Fruit fly (Drosophila melanogaster) whole organism, embryonic: ENCODE results near the gene CG44006.
A peak's percentile ranks its signal among the peaks of the same experiment; 100 is the strongest.

ENCODE experiments used
- CG10267 ChIP-seq: fragments of 200-800 bp; sonication (Bioruptor generic); optimal IDR thresholded peaks from 2 replicates; lab custom pipeline; 2018; ENCODE audit warnings: missing biosample characterization, mild to moderate bottlenecking, missing genetic modification characterization, moderate library complexity
- CG10366 ChIP-seq: fragments of 200-800 bp; sonication (Bioruptor generic); IDR thresholded peaks from 2 replicates; pipeline ENCODE4 v1.3.6; 2022; ENCODE audit warnings: missing biosample characterization, missing genetic modification characterization
- CG11085 ChIP-seq: fragments of 200-800 bp; sonication (Bioruptor generic); IDR thresholded peaks from 2 replicates; pipeline ENCODE4 v1.3.6; 2022; ENCODE audit warnings: missing biosample characterization, missing genetic modification characterization
- CG11456 ChIP-seq: fragments of 200-800 bp; sonication (Bioruptor generic); IDR thresholded peaks from 3 replicates; pipeline ENCODE4 v1.3.6; 2022; ENCODE audit warnings: missing biosample characterization, missing genetic modification characterization
- CG11560 ChIP-seq: fragments of 200-800 bp; sonication (Bioruptor generic); IDR thresholded peaks from 3 replicates; pipeline ENCODE4 v1.3.6; 2022; ENCODE audit warnings: missing biosample characterization, missing genetic modification characterization
- CG1233 ChIP-seq: fragments of 200-800 bp; sonication (Bioruptor generic); optimal IDR thresholded peaks from 4 replicates; lab custom pipeline; 2018; ENCODE audit warnings: missing biosample characterization, mild to moderate bottlenecking, missing genetic modification characterization
- CG12659 ChIP-seq: fragments of 200-800 bp; sonication (Bioruptor generic); optimal IDR thresholded peaks from 3 replicates; lab custom pipeline; 2017; ENCODE audit warnings: mild to moderate bottlenecking, missing biosample characterization, missing genetic modification reagents, missing genetic modification characterization
- CG12769 ChIP-seq: fragments of 200-800 bp; sonication (Bioruptor generic); optimal IDR thresholded peaks from 2 replicates; lab custom pipeline; 2019; ENCODE audit warnings: missing biosample characterization, mild to moderate bottlenecking, missing genetic modification characterization, moderate library complexity
- CG13624 ChIP-seq: fragments of 200-800 bp; sonication (Bioruptor generic); optimal IDR thresholded peaks from 2 replicates; lab custom pipeline; 2016; ENCODE audit warnings: missing biosample characterization, missing genetic modification characterization
- CG13894 ChIP-seq: fragments of 200-800 bp; sonication (Bioruptor generic); optimal IDR thresholded peaks from 3 replicates; lab custom pipeline; 2018; ENCODE audit warnings: missing biosample characterization, mild to moderate bottlenecking, missing genetic modification characterization, moderate library complexity
- CG14014 ChIP-seq: fragments of 200-800 bp; sonication (Bioruptor generic); IDR thresholded peaks from 2 replicates; pipeline ENCODE4 v1.3.6; 2022; ENCODE audit warnings: missing biosample characterization, missing genetic modification characterization
- CG17385 ChIP-seq: fragments of 200-800 bp; sonication (Bioruptor generic); optimal IDR thresholded peaks from 3 replicates; lab custom pipeline; 2018; ENCODE audit warnings: missing biosample characterization, mild to moderate bottlenecking, missing genetic modification characterization
- CG17568 ChIP-seq: fragments of 200-800 bp; sonication (Bioruptor generic); optimal IDR thresholded peaks from 2 replicates; lab custom pipeline; 2018; ENCODE audit warnings: missing biosample characterization, mild to moderate bottlenecking, missing genetic modification characterization, moderate library complexity
- CG18262 ChIP-seq: fragments of 200-800 bp; optimal IDR thresholded peaks from 3 replicates; lab custom pipeline; 2019; ENCODE audit warnings: missing biosample characterization, mild to moderate bottlenecking, missing genetic modification characterization, moderate library complexity
- CG3163 ChIP-seq: fragments of 200-800 bp; sonication (Bioruptor generic); optimal IDR thresholded peaks from 3 replicates; lab custom pipeline; 2016; ENCODE audit warnings: missing biosample characterization, missing genetic modification characterization
- CG4328 ChIP-seq: fragments of 200-800 bp; sonication (Bioruptor generic); optimal IDR thresholded peaks from 3 replicates; lab custom pipeline; 2017; ENCODE audit warnings: missing biosample characterization, missing genetic modification reagents, missing genetic modification characterization
- CG43689 ChIP-seq: fragments of 200-800 bp; sonication (Bioruptor generic); IDR thresholded peaks from 2 replicates; pipeline ENCODE4 v1.3.6; 2022; ENCODE audit warnings: missing biosample characterization, missing genetic modification characterization
- CG4820 ChIP-seq: fragments of 200-800 bp; sonication (Bioruptor generic); optimal IDR thresholded peaks from 3 replicates; lab custom pipeline; 2016; ENCODE audit warnings: missing biosample characterization, missing genetic modification characterization
- CG6254 ChIP-seq: fragments of 200-800 bp; sonication (Bioruptor generic); optimal IDR thresholded peaks from 3 replicates; lab custom pipeline; 2017; ENCODE audit warnings: mild to moderate bottlenecking, missing biosample characterization, missing genetic modification reagents, missing genetic modification characterization
- CG6683 ChIP-seq: fragments of 200-800 bp; sonication (Bioruptor generic); optimal IDR thresholded peaks from 2 replicates; lab custom pipeline; 2017; ENCODE audit warnings: missing biosample characterization, mild to moderate bottlenecking, missing genetic modification characterization, missing genetic modification reagents
- CG7987 ChIP-seq: fragments of 200-800 bp; sonication (Bioruptor generic); optimal IDR thresholded peaks from 2 replicates; lab custom pipeline; 2018; ENCODE audit warnings: missing biosample characterization, mild to moderate bottlenecking, missing genetic modification characterization, moderate library complexity
- CG8089 ChIP-seq: fragments of 200-800 bp; sonication (Bioruptor generic); optimal IDR thresholded peaks from 3 replicates; lab custom pipeline; 2016; ENCODE audit warnings: missing biosample characterization, missing genetic modification characterization
- CG9932 ChIP-seq: fragments of 200-800 bp; sonication (Bioruptor generic); IDR thresholded peaks from 2 replicates; pipeline ENCODE4 v1.3.6; 2022; ENCODE audit warnings: missing biosample characterization, missing genetic modification characterization
- Hr3 ChIP-seq: fragments of 200-800 bp; sonication (Bioruptor generic); optimal IDR thresholded peaks from 3 replicates; lab custom pipeline; 2016; ENCODE audit warnings: missing biosample characterization, missing genetic modification characterization
- MESR4 ChIP-seq: fragments of 200-800 bp; sonication (Bioruptor generic); optimal IDR thresholded peaks from 2 replicates; lab custom pipeline; 2018; ENCODE audit warnings: missing biosample characterization, mild to moderate bottlenecking, missing genetic modification characterization, moderate library complexity
- NC2β ChIP-seq: fragments of 200-800 bp; sonication (Bioruptor generic); optimal IDR thresholded peaks from 2 replicates; lab custom pipeline; 2016; ENCODE audit warnings: missing biosample characterization, missing genetic modification characterization
- Spps ChIP-seq: fragments of 200-800 bp; sonication (Bioruptor generic); optimal IDR thresholded peaks from 2 replicates; lab custom pipeline; 2018; ENCODE audit warnings: missing biosample characterization, mild to moderate bottlenecking, missing genetic modification characterization
- Taf1 ChIP-seq: fragments of 200-800 bp; sonication (Bioruptor generic); IDR thresholded peaks from 2 replicates; pipeline ENCODE4 v1.3.6; 2022; ENCODE audit warnings: missing biosample characterization, missing genetic modification characterization
- Trl ChIP-seq, 3 experiments: fragments of >200 bp in 2 of 3; fragments of 200-800 bp in 1 of 3; sonication (Bioruptor generic) in 1 of 3; optimal IDR thresholded peaks; 2 replicates in 1 of 3; 3 replicates in 2 of 3; lab custom pipeline; 2016 to 2017; ENCODE audit warnings: missing biosample characterization in 1 of 3, missing genetic modification characterization in 1 of 3
- amos ChIP-seq: fragments of 200-800 bp; sonication (Bioruptor generic); IDR thresholded peaks from 2 replicates; pipeline ENCODE4 v1.3.6; 2022; ENCODE audit warnings: missing biosample characterization, missing genetic modification characterization; ENCODE audit not compliant: partially characterized antibody
- cad ChIP-seq: fragments of >200 bp; optimal IDR thresholded peaks from 2 replicates; lab custom pipeline; 2017; ENCODE audit warnings: missing biosample characterization, missing genetic modification characterization
- chinmo ChIP-seq: fragments of 200-800 bp; sonication (Bioruptor generic); IDR thresholded peaks from 4 replicates; pipeline ENCODE4 v1.3.6; 2022; ENCODE audit warnings: missing biosample characterization, missing genetic modification characterization; ENCODE audit not compliant: partially characterized antibody
- chn ChIP-seq: fragments of 200-800 bp; sonication (Bioruptor generic); optimal IDR thresholded peaks from 2 replicates; lab custom pipeline; 2016; ENCODE audit warnings: missing biosample characterization, missing genetic modification characterization
- ems ChIP-seq: fragments of 200-800 bp; sonication (Bioruptor generic); optimal IDR thresholded peaks from 3 replicates; lab custom pipeline; 2016; ENCODE audit warnings: missing biosample characterization, missing genetic modification characterization
- en ChIP-seq: fragments of 200-800 bp; sonication (Bioruptor generic); optimal IDR thresholded peaks from 2 replicates; lab custom pipeline; 2016; ENCODE audit warnings: missing biosample characterization, missing genetic modification characterization
- gce ChIP-seq: fragments of 200-800 bp; sonication (Bioruptor generic); IDR thresholded peaks from 3 replicates; pipeline ENCODE4 v1.3.6; 2022; ENCODE audit warnings: missing biosample characterization, missing genetic modification characterization
- gem ChIP-seq: fragments of 200-800 bp; sonication (Bioruptor generic); optimal IDR thresholded peaks from 2 replicates; lab custom pipeline; 2019; ENCODE audit warnings: missing biosample characterization, mild to moderate bottlenecking, missing genetic modification characterization, moderate library complexity
- lilli ChIP-seq: fragments of 200-800 bp; sonication (Bioruptor generic); optimal IDR thresholded peaks from 3 replicates; lab custom pipeline; 2016; ENCODE audit warnings: missing biosample characterization, missing genetic modification characterization
- peb ChIP-seq: fragments of 200-800 bp; sonication (Bioruptor generic); IDR thresholded peaks from 2 replicates; pipeline ENCODE4 v1.3.6; 2022; ENCODE audit warnings: missing biosample characterization, missing genetic modification characterization
- pho ChIP-seq: fragments of 200-800 bp; sonication (Bioruptor generic); optimal IDR thresholded peaks from 2 replicates; lab custom pipeline; 2016; ENCODE audit warnings: missing biosample characterization, missing genetic modification characterization
- pros ChIP-seq: fragments of 200-800 bp; sonication (Bioruptor generic); optimal IDR thresholded peaks from 3 replicates; lab custom pipeline; 2019; ENCODE audit warnings: missing biosample characterization, mild to moderate bottlenecking, missing genetic modification characterization, moderate library complexity
- ranshi ChIP-seq: fragments of 200-800 bp; sonication (Bioruptor generic); IDR thresholded peaks from 2 replicates; pipeline ENCODE4 v1.3.6; 2022; ENCODE audit warnings: missing biosample characterization, missing genetic modification characterization
- sim ChIP-seq: fragments of 200-800 bp; sonication (Bioruptor generic); IDR thresholded peaks from 2 replicates; pipeline ENCODE4 v1.3.6; 2022; ENCODE audit warnings: missing biosample characterization, missing genetic modification characterization
- sna ChIP-seq: fragments of 200-800 bp; sonication (Bioruptor generic); IDR thresholded peaks from 2 replicates; pipeline ENCODE4 v1.3.6; 2022; ENCODE audit warnings: missing biosample characterization, missing genetic modification characterization; ENCODE audit not compliant: partially characterized antibody
- sr ChIP-seq: fragments of 200-800 bp; sonication (Bioruptor generic); IDR thresholded peaks from 3 replicates; pipeline ENCODE4 v1.3.6; 2022; ENCODE audit warnings: missing biosample characterization, missing genetic modification characterization
- tgo ChIP-seq: fragments of 200-800 bp; sonication (Bioruptor generic); IDR thresholded peaks from 3 replicates; pipeline ENCODE4 v1.3.6; 2022; ENCODE audit warnings: missing biosample characterization, missing genetic modification characterization
- toy ChIP-seq: fragments of 200-800 bp; sonication (Bioruptor generic); IDR thresholded peaks from 2 replicates; pipeline ENCODE4 v1.3.6; 2022; ENCODE audit warnings: missing biosample characterization, missing genetic modification characterization
- vfl ChIP-seq: fragments of 200-800 bp; sonication (Bioruptor generic); optimal IDR thresholded peaks from 2 replicates; lab custom pipeline; 2016; ENCODE audit warnings: missing biosample characterization, missing genetic modification characterization
- zfh1 ChIP-seq: fragments of 200-800 bp; sonication (Bioruptor generic); IDR thresholded peaks from 3 replicates; pipeline ENCODE4 v1.3.6; 2022; ENCODE audit warnings: missing biosample characterization, missing genetic modification characterization

Gene CG44006

dm6 chr3L:18029546-18030300 lies 40.2 kb downstream of the CG44006 start (continued):
- TF ChIP-seq chinmo (GFP tag; lab: Robert Waterston, UW) = peak; percentile 97
- peak; percentile 60 for TF ChIP-seq CG13894 (tag; lab: Kevin White, UChicago)
- peak; percentile 83 for TF ChIP-seq NC2β (GFP tag; lab: Kevin White, UChicago)
- peak; percentile 54 for TF ChIP-seq ems (GFP tag; lab: Kevin White, UChicago)
- TF ChIP-seq CG17385 (GFP tag; lab: Kevin White, UChicago) = peak; percentile 48
- peak; percentile 78 for TF ChIP-seq CG6683 (GFP tag; lab: Kevin White, UChicago)
- no peak for TF ChIP-seq CG11085 (GFP tag; lab: Robert Waterston, UW)
- peak; percentile 65 for TF ChIP-seq en (GFP tag; lab: Kevin White, UChicago)
- peak; percentile 19 for TF ChIP-seq CG13624 (GFP tag; lab: Kevin White, UChicago)
- TF ChIP-seq CG12659 (GFP tag; lab: Kevin White, UChicago) = peak; percentile 60
- TF ChIP-seq vfl (GFP tag; lab: Kevin White, UChicago) = no peak
- TF ChIP-seq chn = peak; percentile 22
- TF ChIP-seq gem (tag; lab: Kevin White, UChicago) = peak; percentile 75
- no peak; the same call in 1 of the 2 replicates for TF ChIP-seq amos (GFP tag; lab: Robert Waterston, UW)
- peak; percentile 37; the same call in 1 of the 2 replicates for TF ChIP-seq sna (GFP tag; lab: Robert Waterston, UW)
- TF ChIP-seq Trl (optimal IDR thresholded peaks at IDR 0.05; lab: Kevin White, UChicago) = peak; percentile 89 to 93
- TF ChIP-seq Trl (GFP tag; optimal IDR thresholded peaks at IDR 0.05; lab: Kevin White, UChicago) = peak; percentile 81
- TF ChIP-seq MESR4 (GFP tag; lab: Kevin White, UChicago) = peak; percentile 4
- TF ChIP-seq CG18262 (tag; lab: Kevin White, UChicago) = peak; percentile 58
- no peak for TF ChIP-seq CG10366 (GFP tag; lab: Robert Waterston, UW)
- peak; percentile 41 for TF ChIP-seq pros (GFP tag; lab: Kevin White, UChicago)
- TF ChIP-seq sr = peak; percentile 85
- peak; percentile 43; the same call in 1 of the 2 replicates for TF ChIP-seq ranshi
- 0 out of 3 replicates have a peak, but pooled peaks have one; percentile 19 for TF ChIP-seq CG11456 (GFP tag; lab: Robert Waterston, UW)
- TF ChIP-seq CG7987 (GFP tag; lab: Kevin White, UChicago) = peak; percentile 92
- peak; percentile 59 for TF ChIP-seq Spps (tag; lab: Kevin White, UChicago)
- TF ChIP-seq CG9932 (GFP tag; lab: Robert Waterston, UW) = no peak; the same call in 1 of the 2 replicates
- TF ChIP-seq CG12769 = peak; percentile 92
- peak; percentile 83 for TF ChIP-seq CG17568 (GFP tag; lab: Kevin White, UChicago)
- peak; percentile 25 for TF ChIP-seq lilli (GFP tag; lab: Kevin White, UChicago)
- TF ChIP-seq zfh1 (GFP tag; lab: Robert Waterston, UW) = peak; percentile 78
- peak; percentile 75 for TF ChIP-seq sim
- peak; percentile 32; the same call in 1 of the 2 replicates for TF ChIP-seq toy (GFP tag; lab: Robert Waterston, UW)
- TF ChIP-seq gce = peak; percentile 70; the same call in 1 of the 3 replicates
- peak; percentile 80 for TF ChIP-seq CG4328 (GFP tag; lab: Kevin White, UChicago)
- TF ChIP-seq CG43689 (GFP tag; lab: Robert Waterston, UW) = no peak
- peak; percentile 83 for TF ChIP-seq Hr3 (GFP tag; lab: Kevin White, UChicago)
- peak; percentile 69 for TF ChIP-seq CG3163 (GFP tag; lab: Kevin White, UChicago)
- no peak for TF ChIP-seq Taf1 (GFP tag; lab: Robert Waterston, UW)
- TF ChIP-seq CG4820 (GFP tag; lab: Kevin White, UChicago) = peak; percentile 56
- no peak for TF ChIP-seq peb (GFP tag; lab: Robert Waterston, UW)
- peak; percentile 81 for TF ChIP-seq CG1233 (GFP tag; lab: Kevin White, UChicago)
- TF ChIP-seq tgo = no peak; the same call in 2 of the 3 replicates
- TF ChIP-seq CG14014 (GFP tag; lab: Robert Waterston, UW) = peak; percentile 83; the same call in 1 of the 2 replicates
- TF ChIP-seq pho (GFP tag; lab: Kevin White, UChicago) = peak; percentile 11
- peak; percentile 65 for TF ChIP-seq CG6254 (GFP tag; lab: Kevin White, UChicago)
- TF ChIP-seq CG11560 (tag; lab: Robert Waterston, UW) = no peak
- no peak for TF ChIP-seq cad (GFP tag; lab: Kevin White, UChicago)
- peak; percentile 79 for TF ChIP-seq CG8089 (GFP tag; lab: Kevin White, UChicago)
- peak; percentile 21 for TF ChIP-seq CG10267 (tag; lab: Kevin White, UChicago)
